Worm (Caenorhabditis elegans): ENCODE results near the gene C18E9.2.

- TF ChIP-seq hsf-1 (GFP tag; IDR thresholded peaks at IDR 0.05) (0 out of 2 replicates have a peak, but pooled peaks have one; percentile 7), attf-6 (GFP tag; IDR thresholded peaks at IDR 0.05) (no peak), nfyb-1 (GFP tag; IDR thresholded peaks at IDR 0.05) (no peak), aptf-2 (GFP tag; conservative IDR thresholded peaks at IDR 0.05) (no peak), F55B11.4 (tag; optimal IDR thresholded peaks at IDR 0.05; ENCODE audit: borderline replicate concordance, insufficient read depth) (no peak), ceh-91 (GFP tag; IDR thresholded peaks at IDR 0.05) (no peak), ceh-27 (GFP tag; optimal IDR thresholded peaks at IDR 0.05) (no peak), gei-17 (GFP tag; optimal IDR thresholded peaks at IDR 0.05) (no peak), aptf-3 (GFP tag; IDR thresholded peaks at IDR 0.05) (no peak)
Observed at ce11 chrII:8932392-8932791, 32.4 kb upstream of the C18E9.2 start.
